Worm (Caenorhabditis elegans): ENCODE measurements around the gene fbxa-209.

DNA sequence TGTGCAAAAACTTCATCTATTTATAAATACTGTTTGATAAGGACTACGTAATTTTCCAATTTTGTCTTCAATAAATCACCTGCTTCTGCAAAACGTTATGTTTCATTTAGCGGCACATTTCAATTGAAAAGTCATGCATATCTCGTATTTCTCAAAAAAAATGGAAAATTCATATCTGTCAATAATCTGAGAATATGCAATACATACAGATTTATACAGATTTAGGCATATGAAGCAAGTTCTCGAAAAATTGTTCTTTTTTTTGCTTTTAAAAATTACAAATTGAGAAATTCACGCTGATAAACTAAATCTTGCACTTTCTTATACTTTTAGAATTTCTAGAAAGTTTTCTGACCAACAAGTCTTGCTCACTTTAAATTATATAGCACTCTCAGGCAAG is 17.3 kb upstream of the fbxa-209 start, which contains the start of gene T26H5.11:
- TF ChIP-seq sea-1 (GFP tag; conservative IDR thresholded peaks at IDR 0.05) (no peak), hmg-4 (GFP tag; optimal IDR thresholded peaks at IDR 0.05) (no peak), ets-7 (tag; optimal IDR thresholded peaks at IDR 0.05) (no peak), ceh-13 (GFP tag; optimal IDR thresholded peaks at IDR 0.05) (no peak), scrt-1 (GFP tag; IDR thresholded peaks at IDR 0.05) (no peak)

All from whole organism, early embryonic.